Worm (Caenorhabditis elegans) whole organism, L4 larva: ENCODE results near the gene gcy-6.

Source experiments
- ZK546.5 ChIP-seq, 2 experiments: sonication (generic microtip); optimal IDR thresholded peaks; 2 replicates each; lab custom pipeline; 2017; ENCODE audit warnings: missing biosample characterization in 2 of 2, missing genetic modification characterization in 2 of 2
- aly-2 ChIP-seq: sonication (generic microtip); optimal IDR thresholded peaks from 2 replicates; lab custom pipeline; 2018; ENCODE audit warnings: missing biosample characterization, missing genetic modification characterization
- ama-1 ChIP-seq: fragments of 150-350 bp; optimal IDR thresholded peaks from 2 replicates; lab custom pipeline; 2014; ENCODE audit warnings: inconsistent platforms, mixed read lengths
- dpl-1 ChIP-seq: fragments of 150-350 bp; optimal IDR thresholded peaks from 2 replicates; lab custom pipeline; 2014; ENCODE audit warnings: missing biosample characterization, missing genetic modification reagents, missing genetic modification characterization
- egl-27 ChIP-seq: sonication (generic microtip); optimal IDR thresholded peaks from 3 replicates; lab custom pipeline; 2017; ENCODE audit warnings: missing biosample characterization, missing genetic modification reagents, missing genetic modification characterization
- mxl-2 ChIP-seq: fragments of 200-800 bp; sonication (Bioruptor generic); conservative IDR thresholded peaks from 2 replicates; pipeline ENCODE4 v1.3.6; 2022; ENCODE audit warnings: missing genetic modification reagents, missing genetic modification characterization, missing compliant biosample characterization
- nhr-41 ChIP-seq: fragments of 200-800 bp; sonication (Bioruptor generic); IDR thresholded peaks from 2 replicates; pipeline ENCODE4 v1.3.6; 2022; ENCODE audit warnings: missing genetic modification reagents, missing genetic modification characterization, missing compliant biosample characterization
- nhr-76 ChIP-seq: fragments of 150-350 bp; optimal IDR thresholded peaks from 2 replicates; lab custom pipeline; 2014; ENCODE audit warnings: missing biosample characterization, missing genetic modification characterization
- pha-4 ChIP-seq, 2 experiments: fragments of 150-350 bp in 1 of 2; fragments of 200-800 bp in 1 of 2; sonication (Bioruptor generic) in 1 of 2; IDR thresholded peaks in 1 of 2; optimal IDR thresholded peaks in 1 of 2; 2 replicates each; pipeline versions ENCODE4 v1.3.6 to Lab custom; 2014 to 2022; ENCODE audit warnings: missing genetic modification characterization in 2 of 2, missing genetic modification reagents in 2 of 2, missing biosample characterization in 1 of 2, missing compliant biosample characterization in 1 of 2
- snpc-4 ChIP-seq: fragments of 150-350 bp; optimal IDR thresholded peaks from 2 replicates; lab custom pipeline; 2014; ENCODE audit warnings: missing biosample characterization, missing genetic modification characterization
- vab-7 ChIP-seq: fragments of 200-800 bp; sonication (Bioruptor generic); IDR thresholded peaks from 2 replicates; pipeline ENCODE4 v1.3.6; 2022; ENCODE audit warnings: missing genetic modification reagents, missing genetic modification characterization, missing compliant biosample characterization
- zag-1 ChIP-seq: fragments of 150-350 bp; optimal IDR thresholded peaks from 2 replicates; lab custom pipeline; 2014; ENCODE audit warnings: missing biosample characterization, missing genetic modification characterization

DNA sequence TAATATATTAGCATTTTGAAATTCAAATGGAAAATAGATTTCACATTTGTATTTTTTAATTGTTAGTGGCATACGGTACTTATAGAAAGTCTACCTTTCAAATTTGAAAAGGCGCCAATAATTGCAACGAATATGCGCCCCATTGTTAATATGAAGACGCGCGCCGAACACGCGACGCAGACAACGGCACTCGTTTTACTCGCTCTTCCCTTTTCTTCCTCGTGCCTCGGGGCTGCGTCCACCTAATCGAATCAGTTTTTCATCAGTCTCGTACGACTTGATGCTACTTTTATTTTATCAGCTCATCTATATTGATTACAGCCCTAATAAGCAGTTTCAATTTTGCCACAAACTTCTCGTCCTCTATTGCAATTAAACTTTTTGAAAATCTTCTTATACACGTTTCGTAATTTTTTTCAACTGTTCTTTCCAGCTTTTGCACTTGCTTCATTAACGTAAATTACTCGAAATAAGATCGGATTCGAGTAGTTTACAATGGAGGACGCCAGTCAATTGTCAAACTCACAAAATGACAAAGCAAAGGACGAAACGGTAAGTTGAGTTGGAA lies 48.1 kb upstream of the gcy-6 start, which contains the start of gene cash-1:
- TF ChIP-seq egl-27 (tag; lab: Kevin White, UChicago): no peak
- TF ChIP-seq zag-1 (tag; lab: Kevin White, UChicago): no peak
- no peak for TF ChIP-seq mxl-2 (GFP tag; lab: Robert Waterston, UW)
- TF ChIP-seq snpc-4 (tag; lab: Kevin White, UChicago): no peak
- no peak for TF ChIP-seq pha-4 (GFP tag; IDR thresholded peaks at IDR 0.05; lab: Robert Waterston, UW)
- TF ChIP-seq pha-4 (tag; optimal IDR thresholded peaks at IDR 0.05; lab: Kevin White, UChicago): no peak
- TF ChIP-seq dpl-1 (GFP tag; lab: Kevin White, UChicago): peak; percentile 81
- no peak for TF ChIP-seq ama-1 (lab: Kevin White, UChicago)
- TF ChIP-seq aly-2 (tag; lab: Kevin White, UChicago): no peak
- no peak for TF ChIP-seq nhr-41 (GFP tag; lab: Robert Waterston, UW)
- TF ChIP-seq ZK546.5 (tag; optimal IDR thresholded peaks at IDR 0.05; lab: Kevin White, UChicago): no peak
- TF ChIP-seq vab-7: no peak
- TF ChIP-seq nhr-76: no peak
